Worm (Caenorhabditis elegans): Measurements from ENCODE around the gene hlh-17.

Gene hlh-17

DNA sequence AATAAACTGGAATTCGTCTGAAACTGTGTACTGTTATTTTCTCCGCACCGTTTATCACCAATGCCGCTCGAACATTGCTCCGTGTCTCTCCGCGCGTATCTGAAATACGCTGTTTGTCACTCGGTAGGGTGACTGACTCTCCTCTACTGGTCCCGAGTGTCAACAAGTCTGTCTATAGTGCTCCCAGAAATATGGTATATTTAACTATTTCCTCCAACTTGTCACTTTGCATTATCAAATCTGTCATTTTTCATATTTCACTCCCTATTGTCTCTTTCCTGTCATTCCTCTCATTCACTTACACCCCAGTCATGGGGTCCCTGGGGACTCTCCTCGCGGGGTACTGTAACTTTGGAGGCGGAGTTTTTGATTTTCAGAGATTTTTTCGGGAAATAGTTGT, at the start of gene hlh-17:
Gene hlh-17 (plus strand): TSS at position 301 of the 400 bp plus-strand sequence.
- TF ChIP-seq ceh-34 (tag; optimal IDR thresholded peaks at IDR 0.05): no peak
- no peak for TF ChIP-seq syd-9 (tag; optimal IDR thresholded peaks at IDR 0.05)
- no peak for TF ChIP-seq hlh-30 (tag; optimal IDR thresholded peaks at IDR 0.05; ENCODE audit: insufficient read depth)
- TF ChIP-seq ttx-3 (tag; optimal IDR thresholded peaks at IDR 0.05): no peak
- no peak for TF ChIP-seq ceh-2 (tag; optimal IDR thresholded peaks at IDR 0.05)

DNA sequence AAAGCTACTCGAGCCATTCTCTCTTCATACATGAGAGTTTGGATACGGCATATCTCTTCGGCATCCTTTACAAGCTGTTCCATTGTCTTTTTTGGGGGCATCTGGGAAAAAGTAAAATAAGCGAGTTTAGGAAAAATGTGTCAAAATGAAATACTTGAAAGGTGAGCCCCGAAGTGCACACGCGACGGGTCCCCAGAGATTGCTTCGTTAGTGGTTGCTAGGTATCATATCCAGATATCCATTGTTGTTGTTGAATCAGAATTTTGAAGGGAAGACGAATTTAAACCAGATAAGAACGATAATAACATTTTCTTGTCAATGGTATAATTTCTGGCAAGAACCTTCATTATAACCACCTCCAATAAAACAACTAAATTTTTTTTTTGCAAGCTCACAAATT, 43.7 kb upstream of the hlh-17 start, which contains the start of gene H25K10.2:
Gene H25K10.2 (minus strand): TSS at position 101 of the 400 bp plus-strand sequence.
- TF ChIP-seq che-1 (tag; optimal IDR thresholded peaks at IDR 0.05) (no peak), ceh-18 (tag; optimal IDR thresholded peaks at IDR 0.05) (no peak), npax-4 (tag; optimal IDR thresholded peaks at IDR 0.05) (no peak), K09A11.1 (tag; optimal IDR thresholded peaks at IDR 0.05; ENCODE audit: insufficient read depth) (no peak), ceh-34 (tag; optimal IDR thresholded peaks at IDR 0.05) (no peak), madf-2 (tag; optimal IDR thresholded peaks at IDR 0.05) (no peak), ceh-48 (tag; optimal IDR thresholded peaks at IDR 0.05) (no peak), syd-9 (tag; optimal IDR thresholded peaks at IDR 0.05) (no peak)

DNA sequence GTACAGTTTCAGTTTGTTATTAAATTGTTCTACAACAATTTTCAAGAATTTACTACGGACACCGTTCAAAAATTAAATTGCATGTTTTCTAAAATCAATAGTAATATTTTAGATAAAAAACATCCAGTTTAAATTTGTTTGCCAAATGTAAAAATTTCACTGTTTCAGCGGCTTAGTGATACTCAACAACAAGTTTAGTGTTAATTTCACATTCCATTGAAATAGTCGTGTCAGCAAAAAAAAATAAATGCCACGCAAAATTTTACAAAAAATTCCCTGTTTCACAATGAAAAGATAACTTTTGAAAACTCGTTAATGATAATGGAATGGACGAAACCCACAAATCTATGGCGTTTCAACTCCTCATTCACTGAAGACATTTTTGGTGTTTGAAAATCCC, 38.4 kb upstream of the hlh-17 start:
- TF ChIP-seq pag-3 (tag; optimal IDR thresholded peaks at IDR 0.05; ENCODE audit: borderline replicate concordance): no peak
- TF ChIP-seq ttx-3 (tag; optimal IDR thresholded peaks at IDR 0.05): no peak
- TF ChIP-seq ceh-18 (tag; optimal IDR thresholded peaks at IDR 0.05): no peak
- no peak for TF ChIP-seq hlh-13 (GFP tag; optimal IDR thresholded peaks at IDR 0.05)
- no peak for TF ChIP-seq tbx-2 (tag; optimal IDR thresholded peaks at IDR 0.05)
- TF ChIP-seq ama-1 (optimal IDR thresholded peaks at IDR 0.05): no peak
- no peak for TF ChIP-seq pat-9 (tag; optimal IDR thresholded peaks at IDR 0.05)
- TF ChIP-seq hlh-15 (tag; optimal IDR thresholded peaks at IDR 0.05): no peak
- TF ChIP-seq syd-9 (tag; optimal IDR thresholded peaks at IDR 0.05): no peak
- no peak for TF ChIP-seq nhr-232 (tag; optimal IDR thresholded peaks at IDR 0.05)
- no peak for TF ChIP-seq mec-3 (tag; optimal IDR thresholded peaks at IDR 0.05; ENCODE audit: borderline replicate concordance)
- TF ChIP-seq pha-4 (tag; optimal IDR thresholded peaks at IDR 0.05): no peak
- no peak for TF ChIP-seq nfya-1 (tag; optimal IDR thresholded peaks at IDR 0.05)
- no peak for TF ChIP-seq pax-1 (tag; optimal IDR thresholded peaks at IDR 0.05)
- TF ChIP-seq fkh-10 (GFP tag; optimal IDR thresholded peaks at IDR 0.05): no peak

DNA sequence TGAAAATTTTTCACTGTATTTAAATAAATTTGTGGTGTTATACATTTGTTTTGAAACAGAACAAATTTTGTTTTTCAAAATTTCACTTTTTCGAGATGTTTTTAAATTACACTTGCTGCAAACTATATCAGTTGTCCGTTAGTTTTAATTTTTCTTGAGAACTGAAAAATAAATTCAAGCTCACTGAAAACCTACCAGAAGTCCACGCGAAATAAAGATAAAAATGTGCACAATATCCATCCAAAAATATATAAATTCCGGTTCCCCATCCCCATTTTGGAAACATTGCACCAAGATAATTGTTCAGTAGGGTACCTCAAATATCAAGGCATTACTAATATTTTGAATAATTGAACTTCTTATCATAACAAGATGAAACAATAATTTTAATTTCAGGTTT, 33.9 kb upstream of the hlh-17 start:
- no peak for TF ChIP-seq tbx-2 (tag; optimal IDR thresholded peaks at IDR 0.05)
- TF ChIP-seq sox-4 (tag; optimal IDR thresholded peaks at IDR 0.05): no peak
- TF ChIP-seq eyg-1 (tag; optimal IDR thresholded peaks at IDR 0.05): no peak
- TF ChIP-seq sdc-2 (tag; optimal IDR thresholded peaks at IDR 0.05): no peak
- no peak for TF ChIP-seq ceh-30 (tag; optimal IDR thresholded peaks at IDR 0.05)

DNA sequence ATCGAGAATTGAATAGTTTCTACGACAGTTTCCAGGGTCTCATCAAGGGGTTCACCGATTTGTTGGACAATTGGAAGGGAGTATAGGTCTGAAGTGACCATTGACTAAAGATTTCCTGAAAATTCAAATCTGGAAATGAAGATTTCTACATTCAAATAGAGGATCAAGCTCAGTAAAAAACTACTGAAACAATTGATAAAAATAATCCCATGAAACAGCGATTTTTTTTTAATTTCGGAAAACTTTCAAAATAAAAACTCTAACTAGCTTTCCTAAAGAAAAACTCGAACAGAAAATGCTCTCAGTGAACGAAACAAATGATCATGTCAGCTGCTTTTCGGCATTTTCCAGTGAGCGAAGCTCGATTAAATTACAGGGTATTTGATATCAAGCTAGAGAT, 33.0 kb upstream of the hlh-17 start, which contains the start of gene srv-11:
Gene srv-11 (minus strand): TSS at position 101 of the 400 bp plus-strand sequence.
- TF ChIP-seq hlh-8 (tag; optimal IDR thresholded peaks at IDR 0.05) (no peak), zip-5 (tag; optimal IDR thresholded peaks at IDR 0.05) (no peak), eyg-1 (tag; optimal IDR thresholded peaks at IDR 0.05) (no peak), Y22D7AL.16 (tag; optimal IDR thresholded peaks at IDR 0.05) (no peak), fkh-10 (GFP tag; optimal IDR thresholded peaks at IDR 0.05) (no peak), pha-4 (tag; optimal IDR thresholded peaks at IDR 0.05) (no peak), hlh-13 (GFP tag; optimal IDR thresholded peaks at IDR 0.05) (no peak)

DNA sequence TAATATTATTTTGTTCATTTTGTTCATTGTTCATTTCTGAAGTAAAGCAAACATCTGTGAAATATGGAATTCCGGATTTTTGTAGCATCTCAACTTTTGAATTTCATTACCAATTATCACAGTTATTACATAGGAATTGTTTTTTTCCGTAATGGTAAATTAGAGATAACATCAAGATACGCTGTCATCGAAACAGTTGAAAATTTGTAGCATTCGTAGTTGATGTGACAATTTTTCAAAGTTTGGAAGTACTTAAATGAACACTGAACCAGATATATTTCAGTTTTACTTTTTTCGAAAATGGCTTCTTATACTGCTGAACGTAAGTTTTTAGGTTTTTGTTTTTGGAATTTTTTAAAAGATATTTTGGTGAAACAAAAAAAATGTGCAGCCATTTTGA, 28.8 kb upstream of the hlh-17 start, which contains the start of gene H25K10.4:
Gene H25K10.4 (plus strand): TSS at position 301 of the 400 bp plus-strand sequence.
- no peak for TF ChIP-seq hlh-15 (tag; optimal IDR thresholded peaks at IDR 0.05)
- TF ChIP-seq fkh-6 (tag; optimal IDR thresholded peaks at IDR 0.05): no peak
- TF ChIP-seq ztf-16 (tag; optimal IDR thresholded peaks at IDR 0.05): no peak
- TF ChIP-seq dve-1 (tag; optimal IDR thresholded peaks at IDR 0.05): no peak
- TF ChIP-seq madf-2 (tag; optimal IDR thresholded peaks at IDR 0.05): no peak
- no peak for TF ChIP-seq zip-5 (tag; optimal IDR thresholded peaks at IDR 0.05)
- TF ChIP-seq pag-3 (tag; optimal IDR thresholded peaks at IDR 0.05; ENCODE audit: borderline replicate concordance): no peak
- TF ChIP-seq eyg-1 (tag; optimal IDR thresholded peaks at IDR 0.05): no peak
- no peak for TF ChIP-seq elt-4 (tag; optimal IDR thresholded peaks at IDR 0.05)
- no peak for TF ChIP-seq fkh-10 (GFP tag; optimal IDR thresholded peaks at IDR 0.05)
- no peak for TF ChIP-seq lim-6 (tag; optimal IDR thresholded peaks at IDR 0.05)
- TF ChIP-seq ceh-2 (tag; optimal IDR thresholded peaks at IDR 0.05): no peak
- TF ChIP-seq ceh-45 (GFP tag; IDR thresholded peaks at IDR 0.05): no peak
- no peak for TF ChIP-seq sox-2 (GFP tag; IDR thresholded peaks at IDR 0.05)
- TF ChIP-seq nfya-1 (tag; optimal IDR thresholded peaks at IDR 0.05): no peak
- TF ChIP-seq mec-3 (tag; optimal IDR thresholded peaks at IDR 0.05; ENCODE audit: borderline replicate concordance): no peak

Measured in whole organism, late embryonic.